Fruit fly (Drosophila melanogaster) whole organism, prepupa: ENCODE data around the gene cbt.

Source experiments
- Blimp-1 ChIP-seq: fragments of 200-800 bp; sonication (Bioruptor generic); optimal IDR thresholded peaks from 3 replicates; lab custom pipeline; 2017; ENCODE audit warnings: missing biosample characterization, missing genetic modification characterization, mild to moderate bottlenecking, moderate library complexity, missing genetic modification reagents
- CG10631 ChIP-seq: fragments of 200-800 bp; sonication (Bioruptor generic); optimal IDR thresholded peaks from 2 replicates; lab custom pipeline; 2016; ENCODE audit warnings: missing biosample characterization, missing genetic modification characterization
- CG10669 ChIP-seq: fragments of 200-800 bp; sonication (Bioruptor generic); optimal IDR thresholded peaks from 3 replicates; lab custom pipeline; 2018; ENCODE audit warnings: missing biosample characterization, mild to moderate bottlenecking, missing genetic modification characterization, moderate library complexity
- CG11294 ChIP-seq: fragments of 200-800 bp; sonication (Bioruptor generic); IDR thresholded peaks from 2 replicates; pipeline ENCODE4 v1.3.6; 2022; ENCODE audit warnings: missing biosample characterization, missing genetic modification characterization
- CG11902 ChIP-seq: fragments of 200-800 bp; sonication (Bioruptor generic); optimal IDR thresholded peaks from 3 replicates; lab custom pipeline; 2016; ENCODE audit warnings: missing biosample characterization, missing genetic modification characterization
- CG15336 ChIP-seq: fragments of 200-800 bp; sonication (Bioruptor generic); IDR thresholded peaks from 2 replicates; pipeline ENCODE4 v1.3.6; 2022; ENCODE audit warnings: missing biosample characterization, missing genetic modification characterization
- CG16779 ChIP-seq: fragments of 200-800 bp; sonication (Bioruptor generic); optimal IDR thresholded peaks from 3 replicates; lab custom pipeline; 2017; ENCODE audit warnings: missing biosample characterization, mild to moderate bottlenecking, missing genetic modification characterization
- CG31627 ChIP-seq: fragments of 200-800 bp; sonication (Bioruptor generic); optimal IDR thresholded peaks from 3 replicates; lab custom pipeline; 2016; ENCODE audit warnings: missing biosample characterization, missing genetic modification characterization
- CG32006 ChIP-seq: fragments of 200-800 bp; sonication (Bioruptor generic); optimal IDR thresholded peaks from 3 replicates; lab custom pipeline; 2017; ENCODE audit warnings: missing biosample characterization, mild to moderate bottlenecking, missing genetic modification characterization
- CG34406 ChIP-seq: fragments of 200-800 bp; sonication (Bioruptor generic); optimal IDR thresholded peaks from 3 replicates; lab custom pipeline; 2016; ENCODE audit warnings: missing biosample characterization, missing genetic modification characterization
- CG3919 ChIP-seq: fragments of 200-800 bp; sonication (Bioruptor generic); optimal IDR thresholded peaks from 3 replicates; lab custom pipeline; 2016; ENCODE audit warnings: missing biosample characterization, missing genetic modification characterization
- CG4318 ChIP-seq: fragments of 200-800 bp; sonication (Bioruptor generic); optimal IDR thresholded peaks from 3 replicates; lab custom pipeline; 2017; ENCODE audit warnings: missing biosample characterization, mild to moderate bottlenecking, missing genetic modification characterization
- CG6163 ChIP-seq: fragments of 200-800 bp; sonication (Bioruptor generic); IDR thresholded peaks from 3 replicates; pipeline ENCODE4 v1.3.6; 2022; ENCODE audit warnings: missing biosample characterization, missing genetic modification characterization
- CG6792 ChIP-seq: fragments of 200-800 bp; sonication (Bioruptor generic); optimal IDR thresholded peaks from 3 replicates; lab custom pipeline; 2016; ENCODE audit warnings: missing biosample characterization, missing genetic modification characterization
- CG6854 ChIP-seq: fragments of 200-800 bp; sonication (Bioruptor generic); optimal IDR thresholded peaks from 2 replicates; lab custom pipeline; 2017; ENCODE audit warnings: missing biosample characterization, mild to moderate bottlenecking, missing genetic modification characterization
- CG7368 ChIP-seq: fragments of 200-800 bp; sonication (Bioruptor generic); optimal IDR thresholded peaks from 3 replicates; lab custom pipeline; 2016; ENCODE audit warnings: missing biosample characterization, missing genetic modification characterization
- CG8119 ChIP-seq: fragments of 200-800 bp; sonication (Bioruptor generic); IDR thresholded peaks from 3 replicates; pipeline ENCODE4 v1.3.6; 2022; ENCODE audit warnings: missing biosample characterization, missing genetic modification characterization
- CG8319 ChIP-seq: fragments of 200-800 bp; sonication (Bioruptor generic); optimal IDR thresholded peaks from 3 replicates; lab custom pipeline; 2016; ENCODE audit warnings: missing biosample characterization, missing genetic modification characterization
- CG8632 ChIP-seq: fragments of 200-800 bp; sonication (Bioruptor generic); optimal IDR thresholded peaks from 3 replicates; lab custom pipeline; 2016; ENCODE audit warnings: missing biosample characterization, missing genetic modification characterization
- Eip75B ChIP-seq: fragments of 200-800 bp; sonication (Bioruptor generic); optimal IDR thresholded peaks from 3 replicates; lab custom pipeline; 2016; ENCODE audit warnings: missing biosample characterization, missing genetic modification characterization
- Eip78C ChIP-seq: fragments of 200-800 bp; sonication (Bioruptor generic); peaks from one replicate; lab custom pipeline; 2016; ENCODE audit warnings: missing biosample characterization, missing genetic modification characterization
- Gug ChIP-seq: fragments of 200-800 bp; sonication (Bioruptor generic); IDR thresholded peaks from 2 replicates; pipeline ENCODE4 v1.3.6; 2022; ENCODE audit warnings: missing biosample characterization, missing genetic modification characterization
- Hr38 ChIP-seq: sonication (Bioruptor generic); optimal IDR thresholded peaks from 2 replicates; lab custom pipeline; 2016; ENCODE audit warnings: missing biosample characterization, missing genetic modification characterization
- Hr39 ChIP-seq: fragments of 200-800 bp; sonication (Bioruptor generic); optimal IDR thresholded peaks from 2 replicates; lab custom pipeline; 2016; ENCODE audit warnings: missing biosample characterization, missing genetic modification characterization
- Lpt ChIP-seq: fragments of 200-800 bp; sonication (Bioruptor generic); optimal IDR thresholded peaks from 3 replicates; lab custom pipeline; 2016; ENCODE audit warnings: missing biosample characterization, missing genetic modification characterization
- Met ChIP-seq: fragments of 200-800 bp; sonication (Bioruptor generic); optimal IDR thresholded peaks from 3 replicates; lab custom pipeline; 2016; ENCODE audit warnings: missing biosample characterization, missing genetic modification characterization
- OdsH ChIP-seq: fragments of 200-800 bp; sonication (Bioruptor generic); optimal IDR thresholded peaks from 3 replicates; lab custom pipeline; 2016; ENCODE audit warnings: missing biosample characterization, missing genetic modification characterization
- Sox14 ChIP-seq: fragments of 200-800 bp; sonication (Bioruptor generic); optimal IDR thresholded peaks from 3 replicates; lab custom pipeline; 2016; ENCODE audit warnings: missing biosample characterization, missing genetic modification characterization
- achi ChIP-seq: fragments of 200-800 bp; sonication (Bioruptor generic); optimal IDR thresholded peaks from 3 replicates; lab custom pipeline; 2016; ENCODE audit warnings: missing biosample characterization, missing genetic modification characterization
- acj6 ChIP-seq: fragments of 200-800 bp; sonication (Bioruptor generic); optimal IDR thresholded peaks from 3 replicates; lab custom pipeline; 2016; ENCODE audit warnings: missing biosample characterization, missing genetic modification characterization
- cyc ChIP-seq: fragments of 200-800 bp; sonication (Bioruptor generic); optimal IDR thresholded peaks from 3 replicates; lab custom pipeline; 2016; ENCODE audit warnings: missing biosample characterization, missing genetic modification characterization
- dac ChIP-seq: fragments of 200-800 bp; sonication (Bioruptor generic); optimal IDR thresholded peaks from 2 replicates; lab custom pipeline; 2017; ENCODE audit warnings: missing biosample characterization, mild to moderate bottlenecking, missing genetic modification characterization
- dsx ChIP-seq: fragments of 200-800 bp; optimal IDR thresholded peaks from 3 replicates; lab custom pipeline; 2019; ENCODE audit warnings: missing biosample characterization, mild to moderate bottlenecking, missing genetic modification characterization, moderate library complexity; ENCODE audit not compliant: poor library complexity, severe bottlenecking
- eg ChIP-seq: fragments of 200-800 bp; sonication (Bioruptor generic); IDR thresholded peaks from 3 replicates; pipeline ENCODE4 v1.3.6; 2022; ENCODE audit warnings: missing biosample characterization, missing genetic modification characterization
- esn ChIP-seq: fragments of 200-800 bp; sonication (Bioruptor generic); optimal IDR thresholded peaks from 2 replicates; lab custom pipeline; 2016; ENCODE audit warnings: missing biosample characterization, mild to moderate bottlenecking, missing genetic modification characterization, moderate library complexity
- fd85E ChIP-seq: fragments of 200-800 bp; sonication (Bioruptor generic); optimal IDR thresholded peaks from 3 replicates; lab custom pipeline; 2016; ENCODE audit warnings: missing biosample characterization, missing genetic modification characterization
- lz ChIP-seq: fragments of 200-800 bp; sonication (Bioruptor generic); optimal IDR thresholded peaks from 3 replicates; lab custom pipeline; 2016; ENCODE audit warnings: missing biosample characterization, missing genetic modification characterization
- net ChIP-seq: fragments of 200-800 bp; sonication (Bioruptor generic); optimal IDR thresholded peaks from 3 replicates; lab custom pipeline; 2016; ENCODE audit warnings: missing biosample characterization, missing genetic modification characterization
- pdm3 ChIP-seq: fragments of 200-800 bp; sonication (Bioruptor generic); optimal IDR thresholded peaks from 3 replicates; lab custom pipeline; 2016; ENCODE audit warnings: missing biosample characterization, missing genetic modification characterization
- salr ChIP-seq, 2 experiments: fragments of 200-800 bp; sonication (Bioruptor generic); optimal IDR thresholded peaks; 3 replicates each; lab custom pipeline; 2016 to 2018; ENCODE audit warnings: missing biosample characterization in 2 of 2, missing genetic modification characterization in 2 of 2, mild to moderate bottlenecking in 1 of 2
- spab ChIP-seq: fragments of 200-800 bp; sonication (Bioruptor generic); optimal IDR thresholded peaks from 2 replicates; lab custom pipeline; 2017; ENCODE audit warnings: missing biosample characterization, mild to moderate bottlenecking, missing genetic modification characterization, missing genetic modification reagents
- ss ChIP-seq, 2 experiments: fragments of 200-800 bp; sonication (Bioruptor generic); optimal IDR thresholded peaks; 2 replicates in 1 of 2; 3 replicates in 1 of 2; lab custom pipeline; 2017 to 2018; ENCODE audit warnings: mild to moderate bottlenecking in 2 of 2, missing biosample characterization in 2 of 2, missing genetic modification characterization in 2 of 2, moderate library complexity in 1 of 2
- svp ChIP-seq: fragments of 200-800 bp; sonication (Bioruptor generic); peaks from one replicate; lab custom pipeline; 2016; ENCODE audit warnings: missing biosample characterization, missing genetic modification characterization
- topi ChIP-seq: fragments of 200-800 bp; sonication (Bioruptor generic); optimal IDR thresholded peaks from 3 replicates; lab custom pipeline; 2016; ENCODE audit warnings: missing biosample characterization, missing genetic modification characterization
- vri ChIP-seq: fragments of 200-800 bp; sonication (Bioruptor generic); optimal IDR thresholded peaks from 3 replicates; lab custom pipeline; 2016; ENCODE audit warnings: missing biosample characterization, mild to moderate bottlenecking, missing genetic modification characterization

cbt gene

DNA sequence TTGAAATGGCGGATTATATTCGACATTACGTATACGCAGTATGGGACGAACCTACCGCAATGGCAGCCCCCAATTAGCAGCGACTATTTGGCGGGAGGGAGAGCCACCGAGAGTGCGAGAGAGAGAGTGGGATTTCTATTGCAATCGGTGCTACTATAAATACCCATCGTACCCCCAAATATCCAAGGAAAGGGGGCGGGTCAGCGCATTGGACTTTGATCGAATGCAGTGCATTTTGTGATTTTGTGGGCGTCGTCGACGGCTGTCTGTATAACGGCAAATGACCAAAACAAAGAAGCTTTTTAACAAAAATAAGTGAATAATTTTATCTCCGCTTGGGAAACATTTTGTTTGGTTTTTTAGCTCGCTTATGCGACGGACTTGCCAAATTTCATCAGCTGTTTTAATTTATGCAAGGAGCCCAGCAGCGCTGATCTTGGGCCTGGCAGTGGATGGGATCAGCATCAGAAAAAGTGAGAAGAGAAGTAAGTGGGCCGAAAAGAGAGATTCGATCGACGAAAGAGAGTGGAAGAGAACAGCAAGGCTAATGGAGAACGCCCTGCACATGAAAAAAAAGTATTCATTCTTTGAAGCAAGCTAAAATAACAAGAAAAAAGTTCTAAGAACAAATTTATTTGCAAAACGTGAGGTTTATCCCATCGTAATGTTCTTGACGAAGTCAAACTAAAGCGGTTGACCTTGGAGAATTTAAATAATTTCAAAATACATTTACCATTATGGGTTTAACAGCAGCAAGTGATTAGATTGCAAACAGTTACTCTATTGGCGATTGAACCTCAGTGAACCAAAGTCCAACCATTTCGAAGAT lies 8.4 kb upstream of the cbt start (continued):
- TF ChIP-seq CG3919 (peak; percentile 67), CG6854 (no peak), CG11294 (no peak), dac (GFP tag; lab: Kevin White, UChicago) (no peak), CG16779 (tag; lab: Kevin White, UChicago) (peak; percentile 6), ss (GFP tag; optimal IDR thresholded peaks at IDR 0.05; lab: Kevin White, UChicago) (peak in 1 of 2 experiments; percentile 53), spab (GFP tag; lab: Kevin White, UChicago) (peak; percentile 26), Eip75B (GFP tag; lab: Kevin White, UChicago) (peak; percentile 75), pdm3 (peak; percentile 68), net (GFP tag; lab: Kevin White, UChicago) (peak; percentile 55)

DNA sequence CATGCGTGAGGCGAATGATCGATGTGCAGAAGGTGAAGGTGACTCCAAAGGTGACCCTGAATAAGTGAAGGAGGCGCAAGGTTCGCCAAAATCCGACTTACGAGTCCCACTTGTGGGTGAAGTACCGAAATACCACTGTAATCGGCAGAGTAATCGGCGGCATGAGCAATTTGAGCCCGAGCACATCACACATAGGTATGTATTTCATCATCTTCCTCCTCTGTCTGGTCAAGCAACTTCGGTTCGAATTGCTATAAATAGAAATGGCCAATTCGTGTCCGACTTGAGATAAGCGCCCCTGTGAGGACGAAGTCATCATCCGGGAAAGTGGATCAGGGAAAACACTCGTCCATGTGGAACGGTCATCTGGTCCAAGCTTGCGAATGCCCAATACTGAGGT lies 7.7 kb upstream of the cbt start:
- no peak for TF ChIP-seq Gug
- TF ChIP-seq svp (GFP tag; lab: Kevin White, UChicago): peak; percentile 91

DNA sequence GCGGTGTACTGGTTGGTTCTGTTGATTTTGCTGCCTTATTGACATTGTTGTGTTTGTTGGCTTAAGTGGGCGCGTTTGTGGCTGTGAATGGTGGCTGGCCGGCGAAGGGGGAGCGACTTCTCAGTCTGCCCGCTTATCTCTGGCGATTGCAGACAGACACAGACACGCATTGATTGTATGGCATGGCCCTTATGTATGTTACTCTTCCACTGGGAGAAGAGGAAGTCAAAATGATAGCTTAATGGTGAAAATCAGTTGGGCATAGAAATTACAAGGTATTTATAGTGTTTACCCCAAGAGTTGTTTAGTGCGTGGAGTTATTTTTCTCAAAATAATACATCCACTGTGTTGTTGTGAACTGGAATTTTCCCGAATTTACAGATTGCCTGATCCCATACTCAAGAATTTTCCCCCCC lies 6.3 kb upstream of the cbt start:
- TF ChIP-seq CG11294: peak; percentile 40; the same call in 1 of the 2 replicates
- TF ChIP-seq CG4318 (GFP tag; lab: Kevin White, UChicago): peak; percentile 35
- peak; percentile 79 for TF ChIP-seq achi (GFP tag; lab: Kevin White, UChicago)
- peak; percentile 95 for TF ChIP-seq svp (GFP tag; lab: Kevin White, UChicago)
- peak; percentile 88 for TF ChIP-seq net (GFP tag; lab: Kevin White, UChicago)
- TF ChIP-seq Sox14 (GFP tag; lab: Kevin White, UChicago): peak; percentile 90
- peak; percentile 90 for TF ChIP-seq CG10631
- TF ChIP-seq OdsH: peak; percentile 60
- peak; percentile 87 for TF ChIP-seq CG6792 (GFP tag; lab: Kevin White, UChicago)
- peak; percentile 88 for TF ChIP-seq dsx (GFP tag; lab: Kevin White, UChicago)
- TF ChIP-seq CG34406: peak; percentile 82
- peak; percentile 76 for TF ChIP-seq lz (GFP tag; lab: Kevin White, UChicago)
- peak; percentile 55; the same call in 2 of the 3 replicates for TF ChIP-seq CG8119
- peak; percentile 82 for TF ChIP-seq CG8632 (GFP tag; lab: Kevin White, UChicago)
- TF ChIP-seq Hr39: peak; percentile 72
- 0 out of 2 replicates have a peak, but pooled peaks have one; percentile 20 for TF ChIP-seq CG15336 (GFP tag; lab: Robert Waterston, UW)
- peak; percentile 96 for TF ChIP-seq Eip78C
- TF ChIP-seq CG31627 (GFP tag; lab: Kevin White, UChicago): peak; percentile 58
- peak; percentile 83 for TF ChIP-seq CG7368 (GFP tag; lab: Kevin White, UChicago)
- TF ChIP-seq Hr38 (GFP tag; lab: Kevin White, UChicago): peak; percentile 69
- peak; percentile 87 for TF ChIP-seq Met (GFP tag; lab: Kevin White, UChicago)
- TF ChIP-seq dac (GFP tag; lab: Kevin White, UChicago): peak; percentile 31
- TF ChIP-seq Gug: peak; percentile 39; the same call in 1 of the 2 replicates
- peak; percentile 93 for TF ChIP-seq vri (GFP tag; lab: Kevin White, UChicago)
- peak; percentile 76 for TF ChIP-seq acj6 (GFP tag; lab: Kevin White, UChicago)
- TF ChIP-seq topi (GFP tag; lab: Kevin White, UChicago): peak; percentile 75
- TF ChIP-seq cyc: peak; percentile 72
- peak; percentile 88 for TF ChIP-seq esn (GFP tag; lab: Kevin White, UChicago)
- peak; percentile 87 for TF ChIP-seq Eip75B (GFP tag; lab: Kevin White, UChicago)
- peak; percentile 55 to 67 for TF ChIP-seq salr (GFP tag; optimal IDR thresholded peaks at IDR 0.05; lab: Kevin White, UChicago)
- TF ChIP-seq CG6854: peak; percentile 90
- TF ChIP-seq spab (GFP tag; lab: Kevin White, UChicago): peak; percentile 82
- TF ChIP-seq eg (GFP tag; lab: Robert Waterston, UW): peak; percentile 74
- TF ChIP-seq CG6163 (GFP tag; lab: Robert Waterston, UW): peak; percentile 88
- peak; percentile 89 to 95 for TF ChIP-seq ss (GFP tag; optimal IDR thresholded peaks at IDR 0.05; lab: Kevin White, UChicago)
- peak; percentile 79 for TF ChIP-seq CG16779 (tag; lab: Kevin White, UChicago)
- TF ChIP-seq CG11902 (GFP tag; lab: Kevin White, UChicago): peak; percentile 25
- peak; percentile 70 for TF ChIP-seq fd85E (GFP tag; lab: Kevin White, UChicago)
- TF ChIP-seq CG10669 (GFP tag; lab: Kevin White, UChicago): peak; percentile 80
- peak; percentile 64 for TF ChIP-seq CG32006 (GFP tag; lab: Kevin White, UChicago)
- TF ChIP-seq Blimp-1 (GFP tag; lab: Kevin White, UChicago): peak; percentile 70
- TF ChIP-seq Lpt (GFP tag; lab: Kevin White, UChicago): peak; percentile 81
- TF ChIP-seq CG8319 (GFP tag; lab: Kevin White, UChicago): peak; percentile 63
